Worm (Caenorhabditis elegans) whole organism, L3 larva: ENCODE data around the gene lin-3.

Experiments
- aly-2 ChIP-seq: fragments of 150-350 bp; optimal IDR thresholded peaks from 2 replicates; lab custom pipeline; 2014; ENCODE audit warnings: missing biosample characterization, missing genetic modification characterization
- ceh-28 ChIP-seq: fragments of 150-350 bp; optimal IDR thresholded peaks from 2 replicates; lab custom pipeline; 2014; ENCODE audit warnings: missing biosample characterization, missing genetic modification reagents, missing genetic modification characterization
- egl-27 ChIP-seq: sonication (generic microtip); optimal IDR thresholded peaks from 4 replicates; lab custom pipeline; 2017; ENCODE audit warnings: missing biosample characterization, missing genetic modification reagents, missing genetic modification characterization
- lin-39 ChIP-seq: fragments of 150-350 bp; optimal IDR thresholded peaks from 2 replicates; lab custom pipeline; 2018; ENCODE audit warnings: missing biosample characterization, missing genetic modification reagents, missing genetic modification characterization
- mdl-1 ChIP-seq: fragments of 150-350 bp; optimal IDR thresholded peaks from 2 replicates; lab custom pipeline; 2014; ENCODE audit warnings: missing biosample characterization, missing genetic modification characterization
- nhr-11 ChIP-seq: fragments of 150-350 bp; optimal IDR thresholded peaks from 2 replicates; lab custom pipeline; 2014; ENCODE audit warnings: missing biosample characterization, missing genetic modification characterization
- nhr-28 ChIP-seq: fragments of 150-350 bp; optimal IDR thresholded peaks from 2 replicates; lab custom pipeline; 2014; ENCODE audit warnings: missing biosample characterization, missing genetic modification characterization
- nhr-77 ChIP-seq: fragments of 150-350 bp; optimal IDR thresholded peaks from 2 replicates; lab custom pipeline; 2014; ENCODE audit warnings: missing biosample characterization, missing genetic modification characterization
- snpc-4 ChIP-seq: fragments of 150-350 bp; optimal IDR thresholded peaks from 2 replicates; lab custom pipeline; 2014; ENCODE audit warnings: missing biosample characterization, missing genetic modification characterization
- tbx-2 ChIP-seq: sonication (generic microtip); optimal IDR thresholded peaks from 2 replicates; lab custom pipeline; 2016; ENCODE audit warnings: mild to moderate bottlenecking, missing genetic modification characterization, missing compliant biosample characterization
- unc-62 ChIP-seq: fragments of 150-350 bp; sonication (generic microtip); optimal IDR thresholded peaks from 4 replicates; lab custom pipeline; 2014; ENCODE audit warnings: missing biosample characterization, missing genetic modification reagents, missing genetic modification characterization
- ztf-11 ChIP-seq: fragments of 150-350 bp; optimal IDR thresholded peaks from 2 replicates; lab custom pipeline; 2014; ENCODE audit warnings: missing biosample characterization, missing genetic modification characterization

- no peak for TF ChIP-seq mdl-1
- TF ChIP-seq aly-2 (tag; lab: Kevin White, UChicago) = no peak
- no peak for TF ChIP-seq lin-39 (tag; lab: Kevin White, UChicago)
- no peak for TF ChIP-seq nhr-77
- no peak for TF ChIP-seq snpc-4 (tag; lab: Kevin White, UChicago)
- TF ChIP-seq ztf-11 (tag; lab: Kevin White, UChicago) = no peak
- TF ChIP-seq nhr-28 (tag; lab: Kevin White, UChicago) = no peak
- no peak for TF ChIP-seq nhr-11 (tag; lab: Kevin White, UChicago)
- no peak for TF ChIP-seq egl-27 (tag; lab: Kevin White, UChicago)
- no peak for TF ChIP-seq ceh-28 (tag; lab: Kevin White, UChicago)
- TF ChIP-seq tbx-2 (tag; lab: Kevin White, UChicago) = no peak
- TF ChIP-seq unc-62 (GFP tag; lab: Kevin White, UChicago) = no peak
Measured at ce11 chrIV:11112641-11113040, 58.5 kb downstream of the lin-3 start, which contains the start of gene clc-9.
